Fruit fly (Drosophila melanogaster) S2 (cell line): ENCODE results near the gene CecA1.

Source experiments
- CG8478 ChIP-seq: fragments of >200 bp; optimal IDR thresholded peaks from 2 replicates; lab custom pipeline; 2018
- CTCF ChIP-seq, 2 experiments: fragments of >200 bp; optimal IDR thresholded peaks; 2 replicates each; lab custom pipeline; 2018

The CecA1 gene

DNA sequence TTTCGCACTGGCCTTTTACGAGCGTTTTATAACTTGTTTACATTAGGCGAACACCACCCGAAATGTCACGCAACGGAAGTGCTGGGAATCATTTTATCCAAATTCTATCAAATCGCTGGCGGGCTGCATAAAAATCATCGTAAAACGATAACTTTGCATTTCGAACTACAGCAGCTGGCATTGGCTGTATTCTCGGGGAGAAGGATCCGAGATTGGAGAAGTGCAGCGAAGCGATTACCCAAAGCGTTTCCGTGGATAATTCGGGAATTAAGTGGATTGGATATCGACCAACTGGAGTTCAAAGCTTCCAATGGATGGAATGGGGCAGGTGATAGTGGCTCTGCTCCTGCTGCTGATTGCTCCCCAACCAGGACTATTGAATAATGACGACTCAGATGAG lies 38.6 kb downstream of the CecA1 start, which contains the start of gene CG34299:
Gene CG34299, plus strand, starts transcription at position 301 of the 400 bp plus-strand sequence.
- TF ChIP-seq CTCF (optimal IDR thresholded peaks at IDR 0.05; lab: Kevin White, UChicago) (no peak), CG8478 (lab: Kevin White, UChicago) (no peak)

DNA sequence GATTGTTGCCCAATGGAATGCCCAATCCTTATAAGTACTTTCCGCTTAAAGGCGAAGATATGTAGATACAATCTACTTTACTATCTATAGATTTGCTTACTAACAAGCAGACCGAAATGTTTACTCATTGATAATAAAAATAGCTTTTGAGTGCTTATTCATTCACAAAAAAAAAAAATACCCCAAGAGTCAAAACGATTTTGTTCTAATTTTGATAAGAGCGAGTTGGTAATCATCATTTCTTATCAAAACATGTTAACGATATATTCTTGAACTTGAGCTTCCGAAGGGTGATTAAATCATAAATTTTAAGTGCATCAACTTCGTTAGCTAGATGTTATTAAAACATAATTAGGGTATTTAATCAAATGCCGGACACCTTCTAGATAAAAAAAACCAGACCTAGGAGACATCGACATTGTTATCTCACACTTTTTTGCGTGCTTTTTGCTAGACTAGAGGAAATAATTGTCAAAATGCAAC lies 39.9 kb downstream of the CecA1 start, which contains the start of gene CG9682:
Gene CG9682, plus strand, starts transcription at position 433 of the 483 bp plus-strand sequence.
- TF ChIP-seq CTCF (optimal IDR thresholded peaks at IDR 0.05; lab: Kevin White, UChicago) (no peak), CG8478 (lab: Kevin White, UChicago) (no peak)

DNA sequence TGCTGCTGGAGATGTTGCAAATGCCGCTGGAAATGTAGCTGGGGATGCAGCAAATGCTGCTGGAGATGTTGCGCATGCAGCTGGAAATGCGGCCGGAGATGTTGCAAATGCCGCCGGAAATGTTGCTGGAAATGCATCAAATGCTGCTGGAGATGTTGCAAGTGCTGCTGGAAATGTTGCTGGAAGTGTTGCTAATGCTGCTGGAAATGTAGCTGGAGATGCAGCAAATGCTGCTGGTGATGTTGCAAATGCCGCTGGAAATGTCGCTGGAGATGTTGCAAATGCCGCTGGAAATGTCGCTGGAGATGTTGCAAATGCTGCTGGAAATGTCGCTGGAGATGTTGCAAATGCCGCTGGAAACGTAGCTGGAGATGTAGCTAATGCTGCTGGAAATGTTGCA lies 41.6 kb downstream of the CecA1 start:
- TF ChIP-seq CG8478 (lab: Kevin White, UChicago) (no peak), CTCF (optimal IDR thresholded peaks at IDR 0.05; lab: Kevin White, UChicago) (no peak)

DNA sequence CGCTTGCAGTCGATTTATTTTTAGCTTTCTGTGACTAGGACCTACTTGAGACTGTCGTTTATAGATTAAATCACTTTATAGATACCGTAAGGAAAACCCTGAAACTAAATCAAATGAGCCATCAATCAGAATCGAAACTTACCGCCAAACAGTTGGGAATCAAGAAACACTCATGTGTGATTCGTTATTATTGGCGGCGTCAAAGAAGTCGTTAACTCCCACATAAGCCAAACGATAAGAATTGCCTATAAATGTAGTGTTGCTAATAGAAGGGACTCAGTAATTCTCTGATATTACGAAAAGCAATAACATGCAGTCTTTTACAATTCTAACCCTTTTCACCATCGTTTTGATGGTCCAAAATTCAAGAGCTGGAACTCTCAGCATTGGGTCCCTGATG lies 42.2 kb downstream of the CecA1 start, which contains the start of gene CG18404:
Gene CG18404, plus strand, starts transcription at position 301 of the 400 bp plus-strand sequence.
- TF ChIP-seq CG8478 (lab: Kevin White, UChicago) (no peak), CTCF (optimal IDR thresholded peaks at IDR 0.05; lab: Kevin White, UChicago) (no peak)

DNA sequence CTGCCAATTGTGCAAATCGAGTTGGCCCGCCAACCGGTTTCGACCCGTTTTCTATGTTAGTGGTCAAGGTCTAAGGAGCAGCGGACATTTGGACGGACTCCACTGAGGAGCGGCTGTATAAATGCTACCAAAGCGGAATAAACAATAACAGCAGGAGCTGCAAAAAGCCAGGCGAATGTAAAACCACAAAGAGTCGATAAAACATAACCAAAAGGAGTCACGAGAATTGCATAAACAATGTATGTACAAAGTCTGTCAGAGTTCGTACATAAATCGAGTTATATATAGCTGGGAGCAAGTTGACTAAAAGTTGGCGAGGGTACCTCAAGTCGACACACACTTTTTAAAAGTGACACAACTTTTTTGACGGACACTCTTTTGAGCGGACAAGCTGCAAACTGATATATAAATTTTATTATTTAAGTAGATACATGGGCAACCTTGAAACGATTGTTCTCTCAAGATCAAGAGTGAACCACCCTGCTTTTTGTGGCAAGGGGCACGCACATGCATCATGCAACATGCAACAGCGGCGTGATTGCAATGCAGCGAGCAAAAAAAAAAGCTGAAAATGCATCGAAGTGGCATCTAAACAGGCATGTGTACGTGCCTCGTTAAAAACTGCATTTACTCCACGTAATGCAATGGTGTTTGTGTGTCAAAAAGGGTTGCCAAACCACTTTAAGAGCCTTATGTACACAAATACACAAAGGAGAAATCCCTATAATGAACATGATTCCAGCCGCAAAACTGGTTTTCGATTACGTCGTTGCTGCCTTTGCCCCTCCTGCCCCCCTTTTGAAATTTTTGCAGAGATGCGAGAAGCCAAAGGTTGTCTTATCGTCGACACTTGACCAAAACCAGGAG lies 44.8 kb downstream of the CecA1 start:
- TF ChIP-seq CTCF (optimal IDR thresholded peaks at IDR 0.05; lab: Kevin White, UChicago) (no peak), CG8478 (lab: Kevin White, UChicago) (no peak)

DNA sequence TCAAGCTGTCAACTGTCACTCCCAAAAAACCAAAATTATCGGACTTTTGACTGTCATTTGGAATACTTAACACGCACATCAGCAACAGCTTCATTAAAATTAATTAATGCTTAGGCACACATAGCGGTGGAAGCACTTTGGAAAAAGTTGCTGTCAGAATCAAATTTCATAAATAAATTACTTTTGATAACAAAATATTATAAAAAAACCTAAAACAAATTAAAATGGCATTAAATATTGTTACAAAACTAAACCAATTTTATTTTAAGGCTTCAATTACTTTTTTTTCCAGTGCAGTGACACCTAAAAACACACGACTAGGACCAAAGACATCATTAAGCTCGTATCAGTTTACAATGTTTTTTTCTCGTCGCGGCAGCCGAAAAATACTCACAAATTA lies 45.6 kb downstream of the CecA1 start:
- TF ChIP-seq CTCF (optimal IDR thresholded peaks at IDR 0.05; lab: Kevin White, UChicago), result no peak
- no peak for TF ChIP-seq CG8478 (lab: Kevin White, UChicago)

DNA sequence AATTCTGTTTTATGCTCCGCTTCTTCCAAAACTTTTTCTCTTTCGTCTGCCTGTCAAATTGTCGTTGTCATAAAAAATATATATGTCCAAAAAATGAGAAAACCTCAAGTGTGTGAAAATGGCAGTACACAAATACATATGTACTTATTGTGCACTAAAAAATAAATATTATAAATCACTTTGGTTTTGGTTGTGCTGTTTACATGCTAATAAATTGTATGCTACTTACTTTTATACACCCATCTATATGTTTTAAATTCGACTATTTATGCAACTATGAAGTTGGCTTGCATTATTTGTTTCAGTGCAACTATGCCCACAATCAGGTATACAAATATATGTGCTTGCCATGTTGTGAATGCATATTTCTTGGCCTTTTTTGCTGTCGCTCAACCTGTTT lies 46.9 kb downstream of the CecA1 start:
- TF ChIP-seq CG8478 (lab: Kevin White, UChicago), result no peak
- TF ChIP-seq CTCF (optimal IDR thresholded peaks at IDR 0.05; lab: Kevin White, UChicago), result no peak

DNA sequence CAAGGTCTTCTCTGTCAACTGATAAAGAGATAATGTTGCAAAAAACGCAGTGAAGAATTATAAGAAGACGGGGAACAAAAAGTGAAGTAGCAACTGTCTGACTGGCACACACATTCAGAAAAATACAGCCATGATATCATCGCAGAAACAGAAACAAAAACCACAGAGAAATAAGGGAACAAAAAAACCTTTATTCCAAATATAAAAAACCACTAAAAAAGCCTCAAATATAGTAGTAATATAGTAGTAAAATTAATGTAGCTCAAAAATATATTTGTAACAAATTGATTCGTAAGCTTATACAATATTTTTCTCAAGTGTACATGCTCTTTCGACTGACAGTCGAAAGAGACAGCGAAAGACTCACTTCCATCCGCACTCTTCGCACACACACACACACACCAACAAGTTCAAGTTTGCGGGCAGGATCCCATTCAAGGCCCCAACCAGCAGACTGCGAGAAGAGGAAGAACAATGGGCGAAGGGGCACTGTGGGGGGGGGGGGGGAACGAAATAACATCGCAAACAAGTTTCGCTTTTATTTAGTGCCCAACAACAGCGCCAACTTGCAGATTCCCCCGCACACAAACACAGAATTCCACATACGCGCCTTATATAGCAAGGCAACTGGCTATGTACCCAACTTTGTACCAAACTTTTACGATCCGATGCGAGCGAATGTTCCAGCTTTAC lies 47.8 kb downstream of the CecA1 start:
- no peak for TF ChIP-seq CG8478 (lab: Kevin White, UChicago)
- TF ChIP-seq CTCF (optimal IDR thresholded peaks at IDR 0.05; lab: Kevin White, UChicago), result no peak

DNA sequence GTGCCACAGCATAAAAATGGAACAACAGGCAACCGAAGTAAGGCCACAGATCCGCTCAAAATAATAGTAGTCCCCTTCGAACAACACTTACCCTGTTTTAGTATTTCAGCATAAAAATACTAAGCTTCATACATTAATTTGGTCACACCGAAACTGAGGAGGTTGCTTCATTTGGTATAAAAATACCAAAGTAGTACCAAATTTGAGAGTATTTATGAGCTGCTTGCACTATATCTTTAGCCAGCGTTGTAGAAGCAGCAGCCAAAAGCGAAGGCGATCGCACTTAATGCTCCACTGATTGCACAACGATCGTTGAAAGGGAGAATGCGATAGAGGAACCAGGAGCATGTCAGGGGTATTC lies 48.3 kb downstream of the CecA1 start:
- TF ChIP-seq CG8478 (lab: Kevin White, UChicago), result no peak
- no peak for TF ChIP-seq CTCF (optimal IDR thresholded peaks at IDR 0.05; lab: Kevin White, UChicago)

DNA sequence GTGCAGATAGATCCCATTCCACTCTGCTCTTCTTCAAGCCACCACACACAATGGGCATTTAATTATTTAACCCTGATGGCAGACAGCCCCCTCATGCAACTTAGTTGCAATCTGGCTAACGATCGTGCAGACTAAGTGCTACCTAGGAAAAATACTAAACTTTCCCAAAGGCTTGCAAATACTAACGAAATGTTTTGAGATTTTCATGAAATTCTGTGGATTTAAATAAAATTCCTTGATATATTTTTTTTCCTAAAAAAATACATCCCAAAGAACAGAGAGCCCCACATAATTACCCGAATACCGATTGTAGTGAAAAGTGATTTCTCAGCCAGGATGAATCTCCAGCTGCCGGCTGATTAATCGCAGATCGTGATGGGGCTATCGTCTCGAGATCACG lies 48.9 kb downstream of the CecA1 start:
- TF ChIP-seq CTCF (optimal IDR thresholded peaks at IDR 0.05; lab: Kevin White, UChicago), result no peak
- no peak for TF ChIP-seq CG8478 (lab: Kevin White, UChicago)
